Worm (Caenorhabditis elegans): ENCODE results near the gene gpr-1.
A peak's percentile ranks its signal among the peaks of the same experiment; 100 is the strongest.

The gpr-1 gene

ce11 chrIII:8616587-8616986 is 12.1 kb upstream of the gpr-1 start, which contains the start of gene C06E1.11 (continued):
- TF ChIP-seq madf-10 (tag; optimal IDR thresholded peaks at IDR 0.05): no peak

ce11 chrIII:8618412-8618960 is 10.2 kb upstream of the gpr-1 start, which contains the start of gene C13G5.2:
Gene C13G5.2 (minus strand): TSS chrIII:8618462.
- TF ChIP-seq D2030.7 (GFP tag; IDR thresholded peaks at IDR 0.05) (peak; percentile 55; the same call in 1 of the 2 replicates), lsy-27 (tag; optimal IDR thresholded peaks at IDR 0.05; ENCODE audit: borderline replicate concordance, insufficient read depth) (no peak), nfya-1 (tag; optimal IDR thresholded peaks at IDR 0.05; ENCODE audit: borderline replicate concordance, insufficient read depth) (no peak), xnd-1 (tag; optimal IDR thresholded peaks at IDR 0.05) (peak; percentile 87), repo-1 (tag; optimal IDR thresholded peaks at IDR 0.05) (no peak), F57A8.1 (GFP tag; optimal IDR thresholded peaks at IDR 0.05) (no peak), mcd-1 (GFP tag; IDR thresholded peaks at IDR 0.05) (peak; percentile 27; the same call in 1 of the 2 replicates), lsl-1 (GFP tag; optimal IDR thresholded peaks at IDR 0.05) (peak; percentile 94), hsf-1 (GFP tag; IDR thresholded peaks at IDR 0.05) (0 out of 2 replicates have a peak, but pooled peaks have one; percentile 46), snpc-3.4 (tag; optimal IDR thresholded peaks at IDR 0.05) (peak; percentile 74), lin-54 (GFP tag; optimal IDR thresholded peaks at IDR 0.05) (peak; percentile 9), unc-130 (GFP tag; optimal IDR thresholded peaks at IDR 0.05) (no peak), snpc-1.3 (tag; optimal IDR thresholded peaks at IDR 0.05; ENCODE audit: insufficient read depth) (peak; percentile 48), hmg-20 (GFP tag; IDR thresholded peaks at IDR 0.05) (no peak), tbp1 (GFP tag; optimal IDR thresholded peaks at IDR 0.05) (peak; percentile 31), cebp-1 (GFP tag; IDR thresholded peaks at IDR 0.05) (no peak), cebp-1 (tag; optimal IDR thresholded peaks at IDR 0.05) (no peak), somi-1 (GFP tag; optimal IDR thresholded peaks at IDR 0.05) (no peak), F33H1.4 (GFP tag; IDR thresholded peaks at IDR 0.05) (peak; percentile 92), madf-8 (GFP tag; conservative IDR thresholded peaks at IDR 0.05) (peak; percentile 77), gei-17 (GFP tag; optimal IDR thresholded peaks at IDR 0.05) (no peak), efl-1 (GFP tag; optimal IDR thresholded peaks at IDR 0.05) (peak; percentile 46), madf-6 (GFP tag; IDR thresholded peaks at IDR 0.05) (peak; percentile 91), dpl-1 (GFP tag; optimal IDR thresholded peaks at IDR 0.05) (no peak), hlh-12 (tag; optimal IDR thresholded peaks at IDR 0.05) (no peak)

ce11 chrIII:8620259-8620658 is 8.5 kb upstream of the gpr-1 start:
- TF ChIP-seq F57A8.1 (GFP tag; optimal IDR thresholded peaks at IDR 0.05): no peak
- no peak for TF ChIP-seq lin-26 (GFP tag; IDR thresholded peaks at IDR 0.05)
- no peak for TF ChIP-seq ztf-26 (tag; optimal IDR thresholded peaks at IDR 0.05)
- TF ChIP-seq sea-2 (GFP tag; IDR thresholded peaks at IDR 0.05): no peak
- no peak for TF ChIP-seq madf-10 (tag; optimal IDR thresholded peaks at IDR 0.05)
- no peak for TF ChIP-seq aptf-2 (GFP tag; conservative IDR thresholded peaks at IDR 0.05)
- TF ChIP-seq unc-130 (GFP tag; optimal IDR thresholded peaks at IDR 0.05): no peak
- no peak for TF ChIP-seq lin-35 (GFP tag; optimal IDR thresholded peaks at IDR 0.05)
- no peak for TF ChIP-seq egl-44 (GFP tag; IDR thresholded peaks at IDR 0.05)
- TF ChIP-seq nhr-179 (tag; optimal IDR thresholded peaks at IDR 0.05): no peak
- TF ChIP-seq hmg-1.2 (GFP tag; IDR thresholded peaks at IDR 0.05): no peak
- no peak for TF ChIP-seq mel-28 (tag; optimal IDR thresholded peaks at IDR 0.05; ENCODE audit: borderline replicate concordance)
- no peak for TF ChIP-seq efl-1 (GFP tag; optimal IDR thresholded peaks at IDR 0.05)
- no peak for TF ChIP-seq hrde-1 (tag; optimal IDR thresholded peaks at IDR 0.05; ENCODE audit: borderline replicate concordance)
- TF ChIP-seq pha-4 (tag; optimal IDR thresholded peaks at IDR 0.05): no peak
- TF ChIP-seq nfya-2 (GFP tag; IDR thresholded peaks at IDR 0.05): no peak
- no peak for TF ChIP-seq egl-18 (GFP tag; IDR thresholded peaks at IDR 0.05)
- TF ChIP-seq athp-1 (tag; optimal IDR thresholded peaks at IDR 0.05): no peak

Data from whole organism, young adult.